Fruit fly (Drosophila melanogaster) whole organism, embryonic: ENCODE results near the gene CG7530.

Experiments used
- Antp ChIP-seq: fragments of 200-800 bp; sonication (Bioruptor generic); optimal IDR thresholded peaks from 3 replicates; lab custom pipeline; 2016; ENCODE audit warnings: missing biosample characterization, missing genetic modification characterization
- Atf3 ChIP-seq: fragments of 200-800 bp; sonication (Bioruptor generic); optimal IDR thresholded peaks from 3 replicates; lab custom pipeline; 2016; ENCODE audit warnings: missing biosample characterization, missing genetic modification characterization
- CG10366 ChIP-seq: fragments of 200-800 bp; sonication (Bioruptor generic); IDR thresholded peaks from 2 replicates; pipeline ENCODE4 v1.3.6; 2022; ENCODE audit warnings: missing biosample characterization, missing genetic modification characterization
- CG11093 ChIP-seq: fragments of 200-800 bp; sonication (Bioruptor generic); IDR thresholded peaks from 3 replicates; pipeline ENCODE4 v1.3.6; 2022; ENCODE audit warnings: missing biosample characterization, missing genetic modification characterization
- CG11695 ChIP-seq: fragments of 200-800 bp; sonication (Bioruptor generic); IDR thresholded peaks from 3 replicates; pipeline ENCODE4 v1.3.6; 2022; ENCODE audit warnings: missing biosample characterization, missing genetic modification characterization
- CG14050 ChIP-seq: fragments of 200-800 bp; sonication (Bioruptor generic); IDR thresholded peaks from 3 replicates; pipeline ENCODE4 v1.3.6; 2022; ENCODE audit warnings: missing biosample characterization, missing genetic modification characterization
- CG14710 ChIP-seq: fragments of 200-800 bp; sonication (Bioruptor generic); optimal IDR thresholded peaks from 3 replicates; lab custom pipeline; 2019; ENCODE audit warnings: missing biosample characterization, mild to moderate bottlenecking, missing genetic modification characterization, moderate library complexity
- CG15269 ChIP-seq: fragments of 200-800 bp; sonication (Bioruptor generic); optimal IDR thresholded peaks from 2 replicates; lab custom pipeline; 2018; ENCODE audit warnings: missing biosample characterization, mild to moderate bottlenecking, missing genetic modification characterization, moderate library complexity
- CG1529 ChIP-seq: fragments of 200-800 bp; sonication (Bioruptor generic); optimal IDR thresholded peaks from 3 replicates; lab custom pipeline; 2018; ENCODE audit warnings: missing biosample characterization, missing genetic modification characterization
- CG1647 ChIP-seq: fragments of 200-800 bp; sonication (Bioruptor generic); optimal IDR thresholded peaks from 3 replicates; lab custom pipeline; 2016; ENCODE audit warnings: missing biosample characterization, missing genetic modification characterization
- CG16863 ChIP-seq: fragments of 200-800 bp; sonication (Bioruptor generic); optimal IDR thresholded peaks from 3 replicates; lab custom pipeline; 2016; ENCODE audit warnings: missing biosample characterization, missing genetic modification characterization
- CG30431 ChIP-seq: fragments of 200-800 bp; sonication (Bioruptor generic); optimal IDR thresholded peaks from 2 replicates; lab custom pipeline; 2017; ENCODE audit warnings: missing biosample characterization, missing genetic modification characterization
- CG5180 ChIP-seq: fragments of 200-800 bp; sonication (Bioruptor generic); optimal IDR thresholded peaks from 3 replicates; lab custom pipeline; 2017; ENCODE audit warnings: missing biosample characterization, missing genetic modification characterization, mild to moderate bottlenecking, moderate library complexity, missing genetic modification reagents
- CG6689 ChIP-seq: fragments of 200-800 bp; sonication (Bioruptor generic); IDR thresholded peaks from 2 replicates; pipeline ENCODE4 v1.3.6; 2022; ENCODE audit warnings: missing biosample characterization, missing genetic modification characterization
- CG7745 ChIP-seq: fragments of 200-800 bp; sonication (Bioruptor generic); optimal IDR thresholded peaks from 2 replicates; lab custom pipeline; 2018; ENCODE audit warnings: missing biosample characterization, mild to moderate bottlenecking, missing genetic modification characterization, moderate library complexity
- CG7786 ChIP-seq: fragments of 200-800 bp; sonication (Bioruptor generic); optimal IDR thresholded peaks from 2 replicates; lab custom pipeline; 2016; ENCODE audit warnings: missing biosample characterization, missing genetic modification characterization
- CG8765 ChIP-seq: fragments of 200-800 bp; sonication (Bioruptor generic); IDR thresholded peaks from 2 replicates; pipeline ENCODE4 v1.3.6; 2022; ENCODE audit warnings: missing biosample characterization, missing genetic modification characterization
- CG8924 ChIP-seq: fragments of 200-800 bp; optimal IDR thresholded peaks from 3 replicates; lab custom pipeline; 2019; ENCODE audit warnings: missing biosample characterization, mild to moderate bottlenecking, missing genetic modification characterization, moderate library complexity
- Drgx ChIP-seq: fragments of 200-800 bp; sonication (Bioruptor generic); IDR thresholded peaks from 2 replicates; pipeline ENCODE4 v1.3.6; 2022; ENCODE audit warnings: missing biosample characterization, missing genetic modification characterization
- Fer2 ChIP-seq: fragments of 200-800 bp; sonication (Bioruptor generic); optimal IDR thresholded peaks from 2 replicates; lab custom pipeline; 2018; ENCODE audit warnings: missing biosample characterization, mild to moderate bottlenecking, missing genetic modification characterization, moderate library complexity
- Hr39 ChIP-seq: fragments of >200 bp; optimal IDR thresholded peaks from 2 replicates; lab custom pipeline; 2017
- Meics ChIP-seq: fragments of 200-800 bp; sonication (Bioruptor generic); optimal IDR thresholded peaks from 2 replicates; lab custom pipeline; 2017; ENCODE audit warnings: missing biosample characterization, mild to moderate bottlenecking, missing genetic modification characterization
- Myb ChIP-seq: fragments of 200-800 bp; sonication (Bioruptor generic); optimal IDR thresholded peaks from 2 replicates; lab custom pipeline; 2016; ENCODE audit warnings: missing biosample characterization, missing genetic modification characterization
- Oli ChIP-seq: fragments of 200-800 bp; sonication (Bioruptor generic); optimal IDR thresholded peaks from 2 replicates; lab custom pipeline; 2018; ENCODE audit warnings: missing biosample characterization, mild to moderate bottlenecking, missing genetic modification characterization, moderate library complexity
- Pdp1 ChIP-seq, 2 experiments: fragments of 200-800 bp; sonication (Bioruptor generic); optimal IDR thresholded peaks; 3 replicates each; lab custom pipeline; 2016; ENCODE audit warnings: missing biosample characterization in 2 of 2, missing genetic modification characterization in 2 of 2, mild to moderate bottlenecking in 1 of 2, moderate library complexity in 1 of 2
- Vsx1 ChIP-seq: fragments of 200-800 bp; sonication (Bioruptor generic); optimal IDR thresholded peaks from 2 replicates; lab custom pipeline; 2017; ENCODE audit warnings: missing biosample characterization, mild to moderate bottlenecking, missing genetic modification characterization, missing genetic modification reagents
- chif ChIP-seq, 2 experiments: fragments of 200-800 bp; sonication (Bioruptor generic); optimal IDR thresholded peaks; 3 replicates each; lab custom pipeline; 2016; ENCODE audit warnings: missing biosample characterization in 2 of 2, missing genetic modification characterization in 2 of 2
- crc ChIP-seq: fragments of 200-800 bp; sonication (Bioruptor generic); optimal IDR thresholded peaks from 2 replicates; lab custom pipeline; 2016; ENCODE audit warnings: missing biosample characterization, missing genetic modification characterization
- crol ChIP-seq: fragments of 200-800 bp; sonication (Bioruptor generic); IDR thresholded peaks from 2 replicates; pipeline ENCODE4 v1.3.6; 2022; ENCODE audit warnings: missing biosample characterization, missing genetic modification characterization
- crp ChIP-seq, 2 experiments: fragments of 200-800 bp; sonication (Bioruptor generic); optimal IDR thresholded peaks; 2 replicates in 1 of 2; 3 replicates in 1 of 2; lab custom pipeline; 2017; ENCODE audit warnings: missing biosample characterization in 2 of 2, missing genetic modification characterization in 2 of 2, mild to moderate bottlenecking in 1 of 2, moderate library complexity in 1 of 2
- ewg ChIP-seq: fragments of 200-800 bp; sonication (Bioruptor generic); optimal IDR thresholded peaks from 3 replicates; lab custom pipeline; 2017; ENCODE audit warnings: mild to moderate bottlenecking, missing biosample characterization, missing genetic modification reagents, missing genetic modification characterization
- exex ChIP-seq: fragments of 200-800 bp; sonication (Bioruptor generic); optimal IDR thresholded peaks from 4 replicates; lab custom pipeline; 2018; ENCODE audit warnings: missing biosample characterization, mild to moderate bottlenecking, missing genetic modification characterization, moderate library complexity
- gem ChIP-seq: fragments of 200-800 bp; sonication (Bioruptor generic); optimal IDR thresholded peaks from 2 replicates; lab custom pipeline; 2019; ENCODE audit warnings: missing biosample characterization, mild to moderate bottlenecking, missing genetic modification characterization, moderate library complexity
- gt ChIP-seq: fragments of 200-800 bp; sonication (Bioruptor generic); IDR thresholded peaks from 2 replicates; pipeline ENCODE4 v1.3.6; 2022; ENCODE audit warnings: missing biosample characterization, missing genetic modification characterization
- h ChIP-seq: fragments of >200 bp; optimal IDR thresholded peaks from 2 replicates; lab custom pipeline; 2017
- hb ChIP-seq: fragments of 200-800 bp; sonication (Bioruptor generic); IDR thresholded peaks from 3 replicates; pipeline ENCODE4 v1.3.6; 2022; ENCODE audit warnings: missing biosample characterization, missing genetic modification characterization; ENCODE audit not compliant: partially characterized antibody
- jumu ChIP-seq: fragments of 200-800 bp; sonication (Bioruptor generic); optimal IDR thresholded peaks from 3 replicates; lab custom pipeline; 2016; ENCODE audit warnings: missing biosample characterization, missing genetic modification characterization
- kni ChIP-seq: fragments of 200-800 bp; sonication (Bioruptor generic); optimal IDR thresholded peaks from 3 replicates; lab custom pipeline; 2017; ENCODE audit warnings: mild to moderate bottlenecking, missing biosample characterization, missing genetic modification reagents, missing genetic modification characterization
- knrl ChIP-seq: fragments of 200-800 bp; sonication (Bioruptor generic); IDR thresholded peaks from 3 replicates; pipeline ENCODE4 v1.3.6; 2022; ENCODE audit warnings: missing biosample characterization, missing genetic modification characterization; ENCODE audit not compliant: partially characterized antibody
- nerfin-1 ChIP-seq: fragments of 200-800 bp; sonication (Bioruptor generic); optimal IDR thresholded peaks from 3 replicates; lab custom pipeline; 2019; ENCODE audit warnings: missing biosample characterization, mild to moderate bottlenecking, missing genetic modification characterization, moderate library complexity
- pita ChIP-seq: fragments of 200-800 bp; sonication (Bioruptor generic); optimal IDR thresholded peaks from 2 replicates; lab custom pipeline; 2017; ENCODE audit warnings: missing biosample characterization, mild to moderate bottlenecking, missing genetic modification characterization
- run ChIP-seq: fragments of 200-800 bp; sonication (Bioruptor generic); optimal IDR thresholded peaks from 3 replicates; lab custom pipeline; 2018; ENCODE audit warnings: missing biosample characterization, mild to moderate bottlenecking, missing genetic modification characterization
- stwl ChIP-seq: fragments of 200-800 bp; sonication (Bioruptor generic); optimal IDR thresholded peaks from 3 replicates; lab custom pipeline; 2018; ENCODE audit warnings: missing biosample characterization, mild to moderate bottlenecking, missing genetic modification characterization, moderate library complexity
- tio ChIP-seq: fragments of 200-800 bp; sonication (Bioruptor generic); optimal IDR thresholded peaks from 2 replicates; lab custom pipeline; 2017; ENCODE audit warnings: missing biosample characterization, missing genetic modification characterization, inconsistent platforms
- ttk ChIP-seq: fragments of 200-800 bp; sonication (Bioruptor generic); IDR thresholded peaks from 2 replicates; pipeline ENCODE4 v2.1.2; 2022; ENCODE audit warnings: missing biosample characterization, missing genetic modification characterization
- twi ChIP-seq: fragments of 200-800 bp; optimal IDR thresholded peaks from 2 replicates; lab custom pipeline; 2019; ENCODE audit warnings: missing biosample characterization, mild to moderate bottlenecking, missing genetic modification characterization, moderate library complexity

CG7530 gene

dm6 chr3R:14761060-14761459 is 29.8 kb upstream of the CG7530 start (continued):
- TF ChIP-seq h (lab: Kevin White, UChicago), result no peak
- no peak for TF ChIP-seq chif (GFP tag; optimal IDR thresholded peaks at IDR 0.05; lab: Kevin White, UChicago)
- no peak for TF ChIP-seq knrl (GFP tag; lab: Robert Waterston, UW)
- no peak for TF ChIP-seq Hr39 (lab: Kevin White, UChicago)
- TF ChIP-seq Drgx (GFP tag; lab: Robert Waterston, UW), result peak; percentile 37
- TF ChIP-seq gem (tag; lab: Kevin White, UChicago), result peak; percentile 4
- TF ChIP-seq run (tag; lab: Kevin White, UChicago), result no peak
- TF ChIP-seq Oli, result peak; percentile 9

- TF ChIP-seq CG5180 (GFP tag; lab: Kevin White, UChicago) (no peak), CG6689 (GFP tag; lab: Robert Waterston, UW) (0 out of 2 replicates have a peak, but pooled peaks have one; percentile 11), Drgx (GFP tag; lab: Robert Waterston, UW) (peak; percentile 64; the same call in 1 of the 2 replicates), kni (GFP tag; lab: Kevin White, UChicago) (no peak)
Measured at dm6 chr3R:14758331-14758730, 27.0 kb upstream of the CG7530 start.

dm6 chr3R:14756040-14756439 is 24.7 kb upstream of the CG7530 start:
- TF ChIP-seq ttk (no peak), hb (no peak), crol (peak; percentile 14; the same call in 1 of the 2 replicates), Myb (GFP tag; lab: Kevin White, UChicago) (no peak), Fer2 (no peak), twi (tag; lab: Kevin White, UChicago) (peak; percentile 45), Pdp1 (GFP tag; optimal IDR thresholded peaks at IDR 0.05; lab: Kevin White, UChicago) (no peak), CG15269 (tag; lab: Kevin White, UChicago) (no peak), CG7786 (no peak), Vsx1 (no peak), CG11695 (no peak), CG30431 (no peak), gt (GFP tag; lab: Robert Waterston, UW) (no peak), h (lab: Kevin White, UChicago) (no peak), crp (GFP tag; optimal IDR thresholded peaks at IDR 0.05; lab: Kevin White, UChicago) (no peak), exex (no peak)
- TF ChIP-seq, all 482 proteins: peak for 2

dm6 chr3R:14754806-14755488 is 23.6 kb upstream of the CG7530 start:
- TF ChIP-seq CG1647 (no peak), Atf3 (GFP tag; lab: Kevin White, UChicago) (no peak), CG11093 (GFP tag; lab: Robert Waterston, UW) (0 out of 3 replicates have a peak, but pooled peaks have one; percentile 28), CG8924 (tag; lab: Kevin White, UChicago) (peak; percentile 17), ewg (GFP tag; lab: Kevin White, UChicago) (no peak), CG14710 (tag; lab: Kevin White, UChicago) (no peak), CG1529 (no peak), crc (GFP tag; lab: Kevin White, UChicago) (no peak), gem (tag; lab: Kevin White, UChicago) (peak; percentile 66), CG14050 (GFP tag; lab: Robert Waterston, UW) (no peak), jumu (GFP tag; lab: Kevin White, UChicago) (no peak), pita (GFP tag; lab: Kevin White, UChicago) (no peak), Meics (GFP tag; lab: Kevin White, UChicago) (peak; percentile 50), nerfin-1 (no peak), stwl (tag; lab: Kevin White, UChicago) (no peak), CG16863 (no peak), CG10366 (GFP tag; lab: Robert Waterston, UW) (peak; percentile 49; the same call in 1 of the 2 replicates), twi (tag; lab: Kevin White, UChicago) (no peak), tio (GFP tag; lab: Kevin White, UChicago) (peak; percentile 10), CG8765 (GFP tag; lab: Robert Waterston, UW) (no peak), CG7745 (tag; lab: Kevin White, UChicago) (no peak), Antp (GFP tag; lab: Kevin White, UChicago) (no peak)
